Worm (Caenorhabditis elegans) whole organism, late embryonic: ENCODE data around the gene T01H3.2.

ENCODE experiments used
- C38D4.7 ChIP-seq: fragments of 200-800 bp; sonication (Bioruptor generic); optimal IDR thresholded peaks from 2 replicates; lab custom pipeline; 2018; ENCODE audit warnings: mild to moderate bottlenecking, missing genetic modification characterization, moderate library complexity, missing compliant biosample characterization
- F13H6.1 ChIP-seq: sonication (generic microtip); optimal IDR thresholded peaks from 2 replicates; lab custom pipeline; 2016; ENCODE audit warnings: missing genetic modification characterization, missing compliant biosample characterization
- K09A11.1 ChIP-seq: sonication (generic microtip); optimal IDR thresholded peaks from 2 replicates; lab custom pipeline; 2017; ENCODE audit warnings: antibody characterized with exemption, mild to moderate bottlenecking, missing genetic modification characterization, missing compliant biosample characterization; ENCODE audit not compliant: insufficient read depth
- T23F11.4 ChIP-seq: fragments of 200-800 bp; sonication (Bioruptor generic); optimal IDR thresholded peaks from 2 replicates; lab custom pipeline; 2018; ENCODE audit warnings: mild to moderate bottlenecking, missing genetic modification characterization, missing compliant biosample characterization
- Y22D7AL.16 ChIP-seq: sonication (generic microtip); optimal IDR thresholded peaks from 2 replicates; lab custom pipeline; 2016; ENCODE audit warnings: missing genetic modification characterization, missing compliant biosample characterization
- ahr-1 ChIP-seq: sonication (generic microtip); optimal IDR thresholded peaks from 2 replicates; lab custom pipeline; 2016; ENCODE audit warnings: missing genetic modification characterization, missing compliant biosample characterization
- ama-1 ChIP-seq: fragments of 150-350 bp; optimal IDR thresholded peaks from 2 replicates; lab custom pipeline; 2014
- ceh-19 ChIP-seq: fragments of 200-800 bp; sonication (Bioruptor generic); optimal IDR thresholded peaks from 2 replicates; lab custom pipeline; 2018; ENCODE audit warnings: mild to moderate bottlenecking, missing genetic modification characterization, missing compliant biosample characterization
- ceh-2 ChIP-seq: sonication (generic microtip); optimal IDR thresholded peaks from 2 replicates; lab custom pipeline; 2016; ENCODE audit warnings: missing genotype, missing genetic modification characterization, missing compliant biosample characterization
- ceh-22 ChIP-seq: sonication (generic microtip); optimal IDR thresholded peaks from 2 replicates; lab custom pipeline; 2017; ENCODE audit warnings: missing biosample characterization, missing genetic modification characterization
- ceh-24 ChIP-seq: sonication (generic microtip); optimal IDR thresholded peaks from 2 replicates; lab custom pipeline; 2016; ENCODE audit warnings: mild to moderate bottlenecking, missing genetic modification characterization, missing compliant biosample characterization
- ceh-6 ChIP-seq: fragments of 200-800 bp; sonication (Bioruptor generic); optimal IDR thresholded peaks from 2 replicates; lab custom pipeline; 2018; ENCODE audit warnings: mild to moderate bottlenecking, missing genetic modification characterization, missing compliant biosample characterization
- ceh-9 ChIP-seq: sonication (generic microtip); optimal IDR thresholded peaks from 2 replicates; lab custom pipeline; 2016; ENCODE audit warnings: mild to moderate bottlenecking, missing genetic modification characterization, inconsistent platforms, missing compliant biosample characterization
- ets-4 ChIP-seq: sonication (generic microtip); optimal IDR thresholded peaks from 2 replicates; lab custom pipeline; 2016; ENCODE audit warnings: missing genetic modification characterization, missing compliant biosample characterization
- eyg-1 ChIP-seq: sonication (generic microtip); optimal IDR thresholded peaks from 2 replicates; lab custom pipeline; 2016; ENCODE audit warnings: missing genotype, missing genetic modification characterization, missing compliant biosample characterization
- fkh-10 ChIP-seq: fragments of 150-350 bp; optimal IDR thresholded peaks from 2 replicates; lab custom pipeline; 2014; ENCODE audit warnings: missing biosample characterization, missing genetic modification reagents, missing genetic modification characterization
- hlh-15 ChIP-seq: sonication (generic microtip); optimal IDR thresholded peaks from 2 replicates; lab custom pipeline; 2016; ENCODE audit warnings: missing genetic modification characterization, missing compliant biosample characterization
- lim-6 ChIP-seq: sonication (generic microtip); optimal IDR thresholded peaks from 2 replicates; lab custom pipeline; 2016; ENCODE audit warnings: missing genetic modification characterization, missing compliant biosample characterization
- madf-2 ChIP-seq: sonication (generic microtip); optimal IDR thresholded peaks from 2 replicates; lab custom pipeline; 2017; ENCODE audit warnings: missing genetic modification characterization, missing compliant biosample characterization
- nhr-11 ChIP-seq: fragments of 150-350 bp; optimal IDR thresholded peaks from 2 replicates; lab custom pipeline; 2014; ENCODE audit warnings: missing biosample characterization, missing genetic modification characterization
- nhr-232 ChIP-seq: sonication (generic microtip); optimal IDR thresholded peaks from 2 replicates; lab custom pipeline; 2016; ENCODE audit warnings: missing genetic modification characterization, missing compliant biosample characterization
- npax-4 ChIP-seq: sonication (generic microtip); optimal IDR thresholded peaks from 2 replicates; lab custom pipeline; 2016; ENCODE audit warnings: missing genetic modification characterization, missing compliant biosample characterization
- odd-2 ChIP-seq: sonication (generic microtip); optimal IDR thresholded peaks from 2 replicates; lab custom pipeline; 2017; ENCODE audit warnings: antibody characterized with exemption, mild to moderate bottlenecking, missing genetic modification characterization, missing compliant biosample characterization
- pag-3 ChIP-seq: sonication (generic microtip); optimal IDR thresholded peaks from 2 replicates; lab custom pipeline; 2016; ENCODE audit warnings: missing compliant biosample characterization, missing genetic modification characterization, borderline replicate concordance
- pat-9 ChIP-seq: fragments of 200-800 bp; sonication (Bioruptor generic); optimal IDR thresholded peaks from 2 replicates; lab custom pipeline; 2018; ENCODE audit warnings: mild to moderate bottlenecking, missing genetic modification characterization, moderate library complexity, missing compliant biosample characterization
- pax-1 ChIP-seq: fragments of 150-350 bp; optimal IDR thresholded peaks from 2 replicates; lab custom pipeline; 2014; ENCODE audit warnings: missing biosample characterization, missing genetic modification characterization
- pha-2 ChIP-seq: sonication (generic microtip); optimal IDR thresholded peaks from 2 replicates; lab custom pipeline; 2017; ENCODE audit warnings: mild to moderate bottlenecking, missing genetic modification characterization, missing compliant biosample characterization
- pqm-1 ChIP-seq: sonication (generic microtip); optimal IDR thresholded peaks from 2 replicates; lab custom pipeline; 2016; ENCODE audit warnings: missing genetic modification characterization, missing compliant biosample characterization
- pros-1 ChIP-seq: fragments of 150-350 bp; optimal IDR thresholded peaks from 2 replicates; lab custom pipeline; 2014; ENCODE audit warnings: missing biosample characterization, missing genetic modification reagents, missing genetic modification characterization
- rnt-1 ChIP-seq: sonication (generic microtip); optimal IDR thresholded peaks from 2 replicates; lab custom pipeline; 2016; ENCODE audit warnings: missing genetic modification characterization, missing compliant biosample characterization
- syd-9 ChIP-seq: sonication (generic microtip); optimal IDR thresholded peaks from 2 replicates; lab custom pipeline; 2016; ENCODE audit warnings: mild to moderate bottlenecking, missing genetic modification characterization, moderate library complexity, missing compliant biosample characterization
- unc-3 ChIP-seq, 2 experiments: fragments of 200-800 bp in 1 of 2; sonication (Bioruptor generic) in 1 of 2; sonication (generic microtip) in 1 of 2; conservative IDR thresholded peaks in 1 of 2; optimal IDR thresholded peaks in 1 of 2; 2 replicates each; pipeline versions ENCODE4 v1.3.6 to Lab custom; 2016 to 2022; ENCODE audit warnings: missing compliant biosample characterization in 2 of 2, missing genetic modification characterization in 2 of 2, missing genetic modification reagents in 1 of 2
- unc-42 ChIP-seq: sonication (generic microtip); optimal IDR thresholded peaks from 2 replicates; lab custom pipeline; 2016; ENCODE audit warnings: missing genotype, missing genetic modification characterization, missing compliant biosample characterization
- unc-55 ChIP-seq: sonication (generic microtip); optimal IDR thresholded peaks from 2 replicates; lab custom pipeline; 2017; ENCODE audit warnings: missing biosample characterization, missing genetic modification reagents, missing genetic modification characterization
- unc-86 ChIP-seq: sonication (generic microtip); optimal IDR thresholded peaks from 2 replicates; lab custom pipeline; 2016; ENCODE audit warnings: missing genetic modification characterization, missing compliant biosample characterization

T01H3.2 gene

DNA sequence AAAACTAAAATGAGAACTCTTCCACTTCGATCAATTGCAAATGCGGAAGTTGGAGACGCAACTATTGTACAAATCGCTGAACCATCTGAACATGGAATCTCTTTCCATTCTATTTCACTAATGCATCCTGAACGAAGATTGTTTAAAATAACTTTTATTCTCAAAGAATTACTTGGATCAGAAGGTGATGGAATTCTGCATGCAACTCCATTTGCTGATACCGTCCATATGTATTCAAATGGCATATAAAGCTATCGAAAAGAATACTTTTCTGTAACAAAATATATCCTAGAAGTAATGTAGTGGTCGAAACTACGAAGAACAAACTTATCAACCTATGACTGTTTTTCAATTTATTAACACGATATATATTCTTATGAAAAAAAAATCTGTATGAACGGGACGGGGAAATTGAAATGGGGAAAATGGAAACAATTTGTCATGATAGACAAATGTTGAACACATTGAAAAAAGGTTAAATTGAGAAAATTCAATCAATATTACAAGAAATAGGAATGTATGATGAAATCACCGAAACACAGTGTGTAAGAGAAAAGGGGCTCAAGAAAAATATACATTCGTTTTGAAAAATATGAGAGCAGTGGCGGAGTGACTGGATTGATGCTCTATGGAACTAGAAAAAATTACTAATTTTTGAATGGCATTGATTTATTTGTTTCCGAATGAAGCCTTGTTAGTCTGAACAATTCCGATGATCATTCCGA lies at the start of gene T01H3.2:
T01H3.2 (minus strand) TSS at position 251 of the 725 bp plus-strand sequence.
- TF ChIP-seq odd-2 (tag; lab: Kevin White, UChicago) = no peak
- TF ChIP-seq ceh-2 = no peak
- no peak for TF ChIP-seq ama-1 (lab: Kevin White, UChicago)
- no peak for TF ChIP-seq unc-3 (GFP tag; conservative IDR thresholded peaks at IDR 0.05; lab: Robert Waterston, UW)
- TF ChIP-seq unc-3 (tag; optimal IDR thresholded peaks at IDR 0.05; lab: Kevin White, UChicago) = no peak
- no peak for TF ChIP-seq Y22D7AL.16 (tag; lab: Kevin White, UChicago)
- no peak for TF ChIP-seq ceh-24
- TF ChIP-seq unc-42 (tag; lab: Kevin White, UChicago) = no peak
- no peak for TF ChIP-seq madf-2 (tag; lab: Kevin White, UChicago)
- TF ChIP-seq K09A11.1 (tag; lab: Kevin White, UChicago) = no peak
- TF ChIP-seq pax-1 (tag; lab: Kevin White, UChicago) = no peak
- no peak for TF ChIP-seq ceh-9

DNA sequence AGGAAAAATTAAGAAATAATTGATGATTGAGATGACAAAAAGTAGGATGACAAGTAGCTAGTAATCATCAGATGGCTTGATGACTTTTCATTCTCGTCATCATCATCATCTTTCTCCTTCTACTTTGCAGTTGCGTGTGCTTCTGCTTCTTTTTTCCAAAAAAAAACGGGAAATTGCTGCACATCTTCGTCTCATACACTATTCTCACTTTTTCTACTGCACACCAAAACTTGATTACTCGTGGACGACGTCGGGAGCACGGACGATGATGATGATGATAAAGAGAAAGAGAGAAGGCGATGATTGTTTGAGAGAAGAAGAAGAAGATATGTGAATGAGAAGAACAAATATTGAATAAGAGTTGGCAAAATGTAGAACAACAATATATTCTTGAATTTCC lies 43.4 kb upstream of the T01H3.2 start:
- TF ChIP-seq unc-3 (GFP tag; conservative IDR thresholded peaks at IDR 0.05; lab: Robert Waterston, UW) (no peak), unc-3 (tag; optimal IDR thresholded peaks at IDR 0.05; lab: Kevin White, UChicago) (no peak), fkh-10 (GFP tag; lab: Kevin White, UChicago) (no peak), unc-42 (tag; lab: Kevin White, UChicago) (peak; percentile 93), lim-6 (tag; lab: Kevin White, UChicago) (no peak), pqm-1 (tag; lab: Kevin White, UChicago) (no peak), eyg-1 (tag; lab: Kevin White, UChicago) (no peak), ceh-22 (tag; lab: Kevin White, UChicago) (no peak), hlh-15 (tag; lab: Kevin White, UChicago) (no peak)

DNA sequence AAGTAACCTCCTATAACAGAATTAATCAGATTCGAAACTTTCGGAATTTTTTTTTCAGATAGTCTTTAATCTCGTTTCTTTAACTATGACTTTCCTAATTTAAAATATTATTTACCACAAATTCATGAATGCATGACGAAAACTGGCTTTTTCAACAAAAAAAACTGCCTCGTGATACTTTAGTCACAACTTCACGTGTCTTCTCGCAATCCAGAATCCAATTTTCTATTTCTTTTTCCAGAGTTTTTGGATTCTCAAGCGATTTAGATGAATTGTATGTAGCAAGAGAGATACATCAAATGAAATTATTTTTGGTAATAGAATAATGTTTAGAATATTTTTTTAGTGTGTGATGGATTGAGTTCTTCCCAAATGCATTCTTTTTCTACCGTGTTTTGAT lies 42.4 kb upstream of the T01H3.2 start:
- TF ChIP-seq F13H6.1 (tag; lab: Kevin White, UChicago) = no peak
- TF ChIP-seq unc-42 (tag; lab: Kevin White, UChicago) = peak; percentile 37

DNA sequence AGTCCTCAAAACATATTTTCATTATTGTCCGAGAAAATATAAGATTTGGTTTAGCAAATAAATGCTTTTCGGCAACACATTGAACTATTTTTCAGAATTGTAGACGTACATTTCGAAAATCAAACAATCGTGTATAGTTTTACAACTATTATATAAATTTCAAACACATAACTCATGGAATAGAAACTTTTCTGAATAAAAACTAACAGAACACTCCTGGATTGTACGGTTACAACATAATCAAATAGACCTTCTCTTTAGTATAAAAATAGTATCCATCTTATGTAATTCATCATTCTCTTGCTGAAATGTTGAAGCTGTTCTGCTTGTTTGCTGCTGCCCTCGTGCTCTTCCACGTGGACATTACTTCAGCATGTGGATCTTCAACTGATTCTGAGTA lies 33.2 kb upstream of the T01H3.2 start, which contains the start of gene ZK675.4:
ZK675.4 (plus strand) TSS at position 301 of the 400 bp plus-strand sequence.
- TF ChIP-seq npax-4 (no peak), rnt-1 (tag; lab: Kevin White, UChicago) (no peak), unc-55 (no peak), pros-1 (tag; lab: Kevin White, UChicago) (no peak), pag-3 (no peak), ceh-19 (no peak), ceh-6 (GFP tag; lab: Kevin White, UChicago) (no peak), nhr-232 (tag; lab: Kevin White, UChicago) (no peak), ets-4 (tag; lab: Kevin White, UChicago) (no peak), pha-2 (tag; lab: Kevin White, UChicago) (no peak), pqm-1 (tag; lab: Kevin White, UChicago) (no peak), unc-86 (tag; lab: Kevin White, UChicago) (no peak)

DNA sequence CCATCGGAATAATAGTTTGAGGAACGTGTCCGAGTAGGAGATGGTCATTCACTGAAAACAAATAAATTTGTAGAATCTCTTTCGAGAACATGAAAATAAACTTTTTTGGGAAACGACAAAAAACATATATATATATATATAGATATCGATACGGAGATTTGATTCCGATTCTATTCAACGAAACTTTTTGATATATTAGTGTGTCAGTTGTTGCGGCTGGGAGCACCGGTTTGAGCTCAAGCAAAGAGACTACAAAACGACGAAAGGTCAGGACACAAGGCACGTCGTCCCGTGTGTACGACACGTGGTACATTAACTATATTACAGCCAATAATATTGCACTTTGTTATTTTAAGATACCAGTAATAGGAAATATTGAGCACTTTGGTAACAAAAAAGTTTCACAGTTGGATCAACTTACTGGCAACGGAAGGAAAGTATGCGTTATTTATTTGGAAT lies 29.8 kb upstream of the T01H3.2 start, which contains the start of gene best-23:
best-23 (minus strand) TSS at position 51 of the 459 bp plus-strand sequence.
- no peak for TF ChIP-seq pat-9 (tag; lab: Kevin White, UChicago)
- TF ChIP-seq syd-9 (tag; lab: Kevin White, UChicago) = no peak
- TF ChIP-seq ahr-1 (tag; lab: Kevin White, UChicago) = no peak
- TF ChIP-seq rnt-1 (tag; lab: Kevin White, UChicago) = no peak
- no peak for TF ChIP-seq madf-2 (tag; lab: Kevin White, UChicago)
- TF ChIP-seq ceh-24 = no peak
- TF ChIP-seq C38D4.7 (GFP tag; lab: Kevin White, UChicago) = no peak
- no peak for TF ChIP-seq T23F11.4 (GFP tag; lab: Kevin White, UChicago)
- no peak for TF ChIP-seq nhr-11
